Fruit fly (Drosophila melanogaster): Measurements from ENCODE around the gene CG42446.

The CG42446 gene

DNA sequence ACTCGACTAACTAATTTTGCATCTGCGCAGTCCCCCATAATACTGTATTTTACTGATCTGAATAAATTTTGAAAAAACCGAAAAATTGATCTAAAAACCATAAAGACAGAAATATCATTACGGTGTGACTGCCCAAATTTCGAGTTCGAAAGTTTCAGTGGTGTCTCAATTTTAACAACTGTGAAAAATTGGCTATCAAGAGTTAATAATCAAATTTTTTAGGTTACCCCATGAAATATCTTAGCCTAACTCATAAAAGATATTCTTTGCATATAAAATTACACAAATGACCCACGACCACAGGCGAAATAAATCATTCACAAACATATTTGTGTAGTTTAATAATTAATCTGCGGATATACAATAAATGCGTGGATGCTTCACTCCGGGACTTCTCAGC is at the start of gene CG42446:
Gene CG42446 (minus strand): TSS at position 101 of the 400 bp plus-strand sequence.
- TF ChIP-seq Snoo (tag; optimal IDR thresholded peaks at IDR 0.05): no peak
- TF ChIP-seq Ets98B (GFP tag; IDR thresholded peaks at IDR 0.05): no peak
- no peak for TF ChIP-seq Pif1A (GFP tag; optimal IDR thresholded peaks at IDR 0.05)
- TF ChIP-seq CG13204 (GFP tag; optimal IDR thresholded peaks at IDR 0.05): no peak
- TF ChIP-seq CG34367 (tag; optimal IDR thresholded peaks at IDR 0.05): no peak
- TF ChIP-seq fd96Ca (GFP tag; IDR thresholded peaks at IDR 0.05): no peak
- no peak for TF ChIP-seq CG10348 (GFP tag; IDR thresholded peaks at IDR 0.05)
- TF ChIP-seq CG15710 (tag; optimal IDR thresholded peaks at IDR 0.05): no peak
- TF ChIP-seq CG14655 (GFP tag; optimal IDR thresholded peaks at IDR 0.05): no peak
- no peak for TF ChIP-seq EcR (GFP tag; optimal IDR thresholded peaks at IDR 0.05)
- no peak for TF ChIP-seq Pif1B (GFP tag; optimal IDR thresholded peaks at IDR 0.05)
- no peak for TF ChIP-seq CG8159 (tag; optimal IDR thresholded peaks at IDR 0.05)
- TF ChIP-seq CG32121 (GFP tag; IDR thresholded peaks at IDR 0.05): no peak
- TF ChIP-seq CG12605 (GFP tag; IDR thresholded peaks at IDR 0.05): no peak
- no peak for TF ChIP-seq CG4496 (GFP tag; IDR thresholded peaks at IDR 0.05)

DNA sequence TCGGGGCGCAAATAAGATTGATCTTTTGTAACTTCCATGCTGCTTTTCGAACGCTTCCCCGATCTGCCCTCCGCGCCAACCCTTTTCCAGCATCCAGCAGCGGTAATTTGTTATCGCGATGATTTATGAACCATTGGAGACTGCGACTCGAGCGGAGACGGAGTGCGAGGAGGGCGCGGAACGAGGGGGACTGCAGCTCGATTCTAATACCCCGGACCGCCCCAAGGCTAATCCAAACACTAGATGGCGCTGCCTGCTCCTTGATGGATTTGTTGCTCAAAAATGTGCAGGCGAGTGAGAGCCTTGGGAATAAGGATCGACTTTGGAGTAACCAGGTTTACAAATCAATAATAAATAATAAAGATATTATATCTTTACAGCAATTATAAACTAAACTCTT is 48.5 kb upstream of the CG42446 start:
- TF ChIP-seq CG10348 (GFP tag; IDR thresholded peaks at IDR 0.05) (no peak), CG32121 (GFP tag; IDR thresholded peaks at IDR 0.05) (no peak)

DNA sequence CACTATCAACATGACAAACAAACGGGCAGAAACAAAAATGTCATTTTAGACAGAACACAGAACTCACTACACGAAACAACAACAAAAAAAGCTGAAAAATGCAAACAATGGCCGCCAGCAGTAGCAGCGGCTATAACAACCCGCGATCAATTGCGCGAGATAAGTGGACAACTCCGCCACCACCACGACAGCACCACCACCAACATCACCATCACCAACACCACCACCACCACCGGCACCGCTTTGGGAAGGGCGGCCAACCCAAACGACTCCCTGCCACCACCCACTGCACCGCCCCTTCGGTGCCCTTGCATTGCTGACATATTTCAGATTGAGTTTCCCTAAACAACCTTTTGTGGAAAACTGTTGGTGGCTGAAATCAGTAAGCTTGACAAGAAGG is 46.7 kb upstream of the CG42446 start:
- TF ChIP-seq CG9948 (tag; optimal IDR thresholded peaks at IDR 0.05) (no peak), rn (GFP tag; IDR thresholded peaks at IDR 0.05) (no peak), CG14655 (GFP tag; optimal IDR thresholded peaks at IDR 0.05) (no peak), CG13204 (GFP tag; optimal IDR thresholded peaks at IDR 0.05) (no peak), CG8301 (tag; optimal IDR thresholded peaks at IDR 0.05) (no peak), fd96Ca (GFP tag; IDR thresholded peaks at IDR 0.05) (no peak), CG12605 (GFP tag; IDR thresholded peaks at IDR 0.05) (no peak), Ets98B (GFP tag; IDR thresholded peaks at IDR 0.05) (no peak), D1 (tag; optimal IDR thresholded peaks at IDR 0.05) (no peak), CG32121 (GFP tag; IDR thresholded peaks at IDR 0.05) (no peak), CG15710 (tag; optimal IDR thresholded peaks at IDR 0.05) (no peak), Pif1B (GFP tag; optimal IDR thresholded peaks at IDR 0.05) (no peak), CG4496 (GFP tag; IDR thresholded peaks at IDR 0.05) (no peak), CG10348 (GFP tag; IDR thresholded peaks at IDR 0.05) (no peak), CG34367 (tag; optimal IDR thresholded peaks at IDR 0.05) (no peak)

DNA sequence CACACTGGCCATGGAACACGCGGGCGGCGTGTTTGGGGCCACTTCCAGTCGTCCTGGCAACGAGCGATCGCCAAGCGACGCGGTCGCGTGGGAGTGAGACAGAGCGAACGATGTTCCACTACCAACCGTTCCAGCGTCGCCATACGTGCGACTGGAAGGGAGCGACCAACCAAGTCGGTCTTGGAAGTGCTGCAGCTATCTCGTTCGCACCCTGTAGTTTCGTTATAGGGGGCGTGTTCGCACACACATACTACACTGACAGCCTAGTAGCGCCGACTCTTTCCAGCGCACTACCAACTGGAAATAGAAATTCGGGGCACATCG is 43.8 kb upstream of the CG42446 start:
- TF ChIP-seq CG8159 (tag; optimal IDR thresholded peaks at IDR 0.05): no peak
- no peak for TF ChIP-seq CG15710 (tag; optimal IDR thresholded peaks at IDR 0.05)
- TF ChIP-seq CG4496 (GFP tag; IDR thresholded peaks at IDR 0.05): 0 out of 3 replicates have a peak, but pooled peaks have one; percentile 34
- no peak for TF ChIP-seq CG9948 (tag; optimal IDR thresholded peaks at IDR 0.05)

DNA sequence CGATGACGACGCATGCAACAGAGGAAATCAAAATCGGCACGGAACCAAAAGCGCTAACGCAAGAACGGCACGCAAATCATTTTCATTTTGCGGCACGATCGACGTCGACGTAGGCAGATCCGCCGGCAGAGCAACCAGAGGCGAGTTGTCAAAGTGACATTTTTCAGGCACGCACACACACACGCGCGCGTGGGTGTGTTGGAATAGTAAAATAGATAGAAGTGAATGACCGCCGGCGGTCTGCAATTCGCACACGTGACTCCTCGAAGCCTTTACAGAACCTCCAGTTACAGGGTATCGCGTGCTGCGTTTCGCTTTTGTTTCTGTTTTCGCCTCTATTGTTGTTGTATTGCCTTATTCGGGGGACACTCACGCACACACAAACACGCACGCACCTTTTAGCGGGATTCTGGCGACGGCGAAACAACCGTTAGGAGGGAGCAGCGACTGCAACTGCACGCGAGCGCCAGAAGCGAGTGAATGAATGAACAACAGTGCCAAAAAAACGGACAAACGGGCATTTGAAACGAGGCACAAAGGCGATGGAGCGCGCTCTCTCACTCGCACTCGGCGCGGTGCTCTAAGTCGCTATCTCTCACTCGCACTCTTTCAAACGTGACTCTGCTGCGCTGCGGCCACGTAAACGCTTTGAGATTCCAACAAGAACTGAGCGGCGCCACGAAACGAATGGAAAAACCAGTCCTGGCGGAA is 43.3 kb upstream of the CG42446 start, which contains the start of gene ss:
Gene ss (minus strand): TSS at position 668 of the 711 bp plus-strand sequence.
- TF ChIP-seq rn (GFP tag; IDR thresholded peaks at IDR 0.05): no peak
- TF ChIP-seq CG13204 (GFP tag; optimal IDR thresholded peaks at IDR 0.05): peak; percentile 20
- no peak for TF ChIP-seq CG8159 (tag; optimal IDR thresholded peaks at IDR 0.05)

DNA sequence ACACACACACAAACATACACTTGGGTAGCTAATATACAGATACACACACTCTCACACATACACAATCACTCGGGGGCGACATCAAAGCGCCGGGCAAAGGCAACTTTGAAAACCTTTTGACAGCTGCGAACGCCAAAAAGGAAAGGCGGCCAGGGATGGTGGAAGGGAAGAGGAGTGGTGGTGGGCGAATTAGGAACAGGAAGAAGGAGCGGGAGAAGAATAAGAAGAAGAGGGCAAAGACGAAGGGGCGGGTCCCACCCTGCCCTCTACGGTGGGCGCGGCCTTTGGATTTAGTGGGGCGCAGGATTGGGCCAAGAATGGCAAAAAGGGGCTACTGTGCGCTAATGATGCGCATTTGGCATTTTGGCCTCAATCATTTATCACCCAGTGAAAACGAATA is 36.7 kb upstream of the CG42446 start:
- TF ChIP-seq Ets98B (GFP tag; IDR thresholded peaks at IDR 0.05): no peak

DNA sequence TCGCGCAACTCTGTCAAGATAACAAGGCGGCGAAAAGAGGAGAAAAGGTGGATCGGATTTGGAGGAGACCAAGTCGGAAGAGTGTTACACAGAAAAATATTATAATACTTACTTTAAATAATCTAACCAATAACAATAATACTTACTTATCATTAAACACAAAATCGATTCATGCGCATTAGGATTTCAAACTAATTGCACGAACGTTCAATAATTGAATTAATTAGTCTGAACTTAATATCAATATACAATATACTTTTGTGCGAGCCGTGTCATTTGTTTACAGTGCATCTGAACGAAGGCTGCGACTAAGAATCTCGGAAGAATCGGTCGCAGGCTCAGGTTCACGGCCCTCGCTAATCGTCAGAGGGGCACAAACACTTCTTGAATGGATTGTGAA is 35.5 kb upstream of the CG42446 start:
- no peak for TF ChIP-seq CG12605 (GFP tag; IDR thresholded peaks at IDR 0.05)
- TF ChIP-seq CG34367 (tag; optimal IDR thresholded peaks at IDR 0.05): no peak
- TF ChIP-seq gl (tag; optimal IDR thresholded peaks at IDR 0.05): no peak
- TF ChIP-seq Ets98B (GFP tag; IDR thresholded peaks at IDR 0.05): no peak
- TF ChIP-seq CG8301 (tag; optimal IDR thresholded peaks at IDR 0.05): no peak
- TF ChIP-seq CG32121 (GFP tag; IDR thresholded peaks at IDR 0.05): no peak
- TF ChIP-seq CG17806 (tag; optimal IDR thresholded peaks at IDR 0.05): no peak
- no peak for TF ChIP-seq EcR (GFP tag; optimal IDR thresholded peaks at IDR 0.05)
- TF ChIP-seq Snoo (tag; optimal IDR thresholded peaks at IDR 0.05): no peak
- TF ChIP-seq CG8159 (tag; optimal IDR thresholded peaks at IDR 0.05): no peak
- TF ChIP-seq fd96Ca (GFP tag; IDR thresholded peaks at IDR 0.05): no peak
- TF ChIP-seq CG13204 (GFP tag; optimal IDR thresholded peaks at IDR 0.05): no peak
- TF ChIP-seq CG10348 (GFP tag; IDR thresholded peaks at IDR 0.05): no peak
- no peak for TF ChIP-seq CG9948 (tag; optimal IDR thresholded peaks at IDR 0.05)
- TF ChIP-seq CG14655 (GFP tag; optimal IDR thresholded peaks at IDR 0.05): no peak
- no peak for TF ChIP-seq rn (GFP tag; IDR thresholded peaks at IDR 0.05)
- no peak for TF ChIP-seq CG4496 (GFP tag; IDR thresholded peaks at IDR 0.05)
- no peak for TF ChIP-seq Pif1B (GFP tag; optimal IDR thresholded peaks at IDR 0.05)
- no peak for TF ChIP-seq D1 (tag; optimal IDR thresholded peaks at IDR 0.05)

Data from whole organism, pupa.